Worm (Caenorhabditis elegans): ENCODE results near the gene R10E4.3.

ce11 chrIII:4284732-4285165 is 2.5 kb downstream of the R10E4.3 start:
- TF ChIP-seq unc-55 (GFP tag; optimal IDR thresholded peaks at IDR 0.05) = no peak
- no peak for TF ChIP-seq ama-1 (optimal IDR thresholded peaks at IDR 0.05)
- peak; percentile 72 for TF ChIP-seq egl-27 (tag; optimal IDR thresholded peaks at IDR 0.05)
- no peak for TF ChIP-seq ztf-11 (tag; optimal IDR thresholded peaks at IDR 0.05)
- TF ChIP-seq nhr-237 (tag; optimal IDR thresholded peaks at IDR 0.05) = no peak
